Worm (Caenorhabditis elegans) whole organism, L1 larva: ENCODE data around the gene nlp-5.

Experiments used
- C16A3.4 ChIP-seq: fragments of 150-350 bp; optimal IDR thresholded peaks from 2 replicates; lab custom pipeline; 2014; ENCODE audit warnings: missing biosample characterization, missing genetic modification characterization
- aha-1 ChIP-seq: fragments of 150-350 bp; optimal IDR thresholded peaks from 2 replicates; lab custom pipeline; 2014; ENCODE audit warnings: missing biosample characterization, missing genetic modification characterization
- dpl-1 ChIP-seq, 3 experiments: fragments of 150-350 bp in 2 of 3; sonication (generic microtip) in 1 of 3; optimal IDR thresholded peaks; 2 replicates each; lab custom pipeline; 2014 to 2017; ENCODE audit warnings: missing biosample characterization in 3 of 3, missing genetic modification characterization in 3 of 3, missing genetic modification reagents in 3 of 3
- mep-1 ChIP-seq: fragments of 150-350 bp; optimal IDR thresholded peaks from 2 replicates; lab custom pipeline; 2014; ENCODE audit warnings: missing biosample characterization, missing genetic modification characterization
- nhr-12 ChIP-seq: sonication (generic microtip); optimal IDR thresholded peaks from 2 replicates; lab custom pipeline; 2017; ENCODE audit warnings: missing biosample characterization, missing genetic modification characterization
- nhr-77 ChIP-seq: fragments of 150-350 bp; optimal IDR thresholded peaks from 2 replicates; lab custom pipeline; 2014; ENCODE audit warnings: missing biosample characterization, missing genetic modification characterization
- unc-62 ChIP-seq: fragments of 150-350 bp; optimal IDR thresholded peaks from 2 replicates; lab custom pipeline; 2014; ENCODE audit warnings: missing biosample characterization, missing genetic modification reagents, missing genetic modification characterization

ce11 chrII:8209476-8209875, 28.8 kb upstream of the nlp-5 start, which contains the start of gene M110.8:
- no peak for TF ChIP-seq nhr-12 (tag; lab: Kevin White, UChicago)
- TF ChIP-seq mep-1 = no peak
- no peak for TF ChIP-seq dpl-1 (GFP tag; optimal IDR thresholded peaks at IDR 0.05; lab: Kevin White, UChicago)
- TF ChIP-seq aha-1 (tag; lab: Kevin White, UChicago) = no peak
- no peak for TF ChIP-seq nhr-77
- no peak for TF ChIP-seq C16A3.4
- no peak for TF ChIP-seq unc-62 (GFP tag; lab: Kevin White, UChicago)
